Worm (Caenorhabditis elegans): ENCODE measurements around the gene exh-1.
A peak's percentile ranks its signal among the peaks of the same experiment; 100 is the strongest.

The exh-1 gene

DNA sequence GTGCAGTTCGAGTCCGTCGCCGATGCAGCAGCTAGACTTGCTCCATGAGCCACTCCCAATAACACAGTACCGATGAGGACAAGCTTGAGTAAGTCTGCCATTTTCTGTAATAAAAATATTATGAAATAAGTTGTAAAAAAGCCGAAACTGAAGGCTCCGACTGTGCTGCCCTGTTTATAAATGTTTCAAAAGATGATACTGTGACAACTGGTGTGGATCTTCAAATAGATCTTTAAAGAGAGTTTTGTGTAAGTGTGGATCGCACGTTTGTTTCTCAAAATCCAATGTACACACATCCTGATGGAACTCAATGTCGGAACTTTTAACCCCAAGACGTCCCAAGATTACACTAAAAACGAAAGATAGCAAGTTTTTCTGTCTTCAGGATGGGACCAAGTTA is 11.8 kb downstream of the exh-1 start, which contains the start of gene C36C5.15:
Gene C36C5.15 (minus strand): TSS at position 101 of the 400 bp plus-strand sequence.
- TF ChIP-seq mxl-3 (GFP tag; optimal IDR thresholded peaks at IDR 0.05): no peak
- no peak for TF ChIP-seq saeg-2 (GFP tag; IDR thresholded peaks at IDR 0.05)
- no peak for TF ChIP-seq mdl-1 (tag; optimal IDR thresholded peaks at IDR 0.05)
- TF ChIP-seq F10B5.3 (tag; optimal IDR thresholded peaks at IDR 0.05): no peak
- TF ChIP-seq skn-1 (tag; optimal IDR thresholded peaks at IDR 0.05): no peak
- TF ChIP-seq ama-1 (optimal IDR thresholded peaks at IDR 0.05): no peak
- TF ChIP-seq nhr-41 (GFP tag; IDR thresholded peaks at IDR 0.05): no peak
- TF ChIP-seq lir-3 (tag; optimal IDR thresholded peaks at IDR 0.05): no peak
- TF ChIP-seq lin-29 (GFP tag; IDR thresholded peaks at IDR 0.05): no peak
- TF ChIP-seq php-3 (GFP tag; IDR thresholded peaks at IDR 0.05): no peak

DNA sequence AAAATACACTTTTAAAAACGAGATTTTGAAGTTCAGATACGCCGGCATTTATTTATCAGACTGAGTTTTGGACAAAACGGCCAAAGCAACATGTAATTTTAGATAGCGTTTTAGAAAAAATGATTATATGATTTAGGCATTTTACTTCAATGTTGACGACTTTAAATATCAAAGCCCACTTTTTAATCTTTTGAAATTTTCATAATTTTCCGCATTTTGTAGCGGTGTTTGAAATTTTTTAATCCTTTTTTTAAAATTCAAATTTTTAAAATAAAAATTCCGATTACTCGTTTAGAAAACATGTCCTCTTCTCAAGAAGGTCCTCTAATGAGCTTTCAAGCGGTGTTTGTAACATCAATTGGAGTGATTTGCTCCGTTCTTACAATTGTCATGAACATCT is 13.0 kb downstream of the exh-1 start, which contains the start of gene srbc-6:
Gene srbc-6 (plus strand): TSS at position 301 of the 400 bp plus-strand sequence.
- TF ChIP-seq dmd-9 (GFP tag; IDR thresholded peaks at IDR 0.05) (no peak), lin-15B (tag; optimal IDR thresholded peaks at IDR 0.05) (no peak), nhr-41 (GFP tag; IDR thresholded peaks at IDR 0.05) (no peak), R02D3.7 (tag; optimal IDR thresholded peaks at IDR 0.05) (no peak), zag-1 (tag; optimal IDR thresholded peaks at IDR 0.05) (no peak), hlh-11 (tag; optimal IDR thresholded peaks at IDR 0.05) (no peak), mes-2 (tag; optimal IDR thresholded peaks at IDR 0.05; ENCODE audit: poor library complexity, severe bottlenecking) (no peak), madf-5 (GFP tag; IDR thresholded peaks at IDR 0.05) (no peak), nhr-42 (GFP tag; IDR thresholded peaks at IDR 0.05) (no peak)

DNA sequence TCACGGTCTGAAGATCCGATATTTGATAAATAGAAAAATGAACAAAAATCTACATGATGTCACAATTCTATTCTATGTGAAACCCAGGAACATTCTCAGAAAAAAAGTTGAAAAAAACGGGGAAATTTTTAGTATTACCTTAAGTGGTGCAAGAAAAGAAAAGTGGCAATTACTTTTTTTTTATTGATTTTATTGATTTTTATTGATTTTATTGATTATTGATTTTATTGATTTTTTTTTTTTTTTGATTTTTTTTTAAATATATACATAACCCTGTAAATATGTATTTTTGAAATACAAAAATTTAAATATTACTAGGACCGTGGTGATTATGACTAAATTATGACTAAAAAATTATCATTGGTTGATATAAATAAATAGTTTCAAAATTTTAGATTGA is 14.7 kb downstream of the exh-1 start:
- TF ChIP-seq ceh-28 (tag; optimal IDR thresholded peaks at IDR 0.05) (peak; percentile 86), Y5F2A.4 (GFP tag; optimal IDR thresholded peaks at IDR 0.05) (no peak)

DNA sequence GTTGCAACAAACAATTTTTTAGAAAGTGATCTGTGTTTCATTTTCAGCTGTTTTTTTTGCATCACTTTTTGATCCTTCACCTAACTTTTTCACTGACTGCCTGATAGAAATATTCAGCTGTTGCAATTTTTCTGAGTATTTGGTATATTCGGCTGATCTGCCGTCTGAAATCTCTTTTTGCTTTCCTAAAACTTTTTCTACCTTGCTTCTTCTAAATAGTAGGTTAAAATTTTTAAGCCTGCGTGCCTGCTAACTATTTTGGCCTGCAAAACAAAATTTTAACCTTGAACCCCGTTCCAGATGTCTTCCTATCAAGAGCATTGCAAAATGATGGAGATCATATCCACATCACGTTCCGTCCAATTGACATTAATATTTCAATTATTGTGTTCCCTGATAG is 19.3 kb downstream of the exh-1 start, which contains the start of gene srab-8:
Gene srab-8 (plus strand): TSS at position 301 of the 400 bp plus-strand sequence.
- TF ChIP-seq lin-39 (tag; optimal IDR thresholded peaks at IDR 0.05): no peak
- TF ChIP-seq zip-2 (tag; optimal IDR thresholded peaks at IDR 0.05): no peak
- TF ChIP-seq arid-1 (GFP tag; conservative IDR thresholded peaks at IDR 0.05): no peak
- no peak for TF ChIP-seq set-16 (GFP tag; IDR thresholded peaks at IDR 0.05)
- no peak for TF ChIP-seq nhr-77 (tag; optimal IDR thresholded peaks at IDR 0.05)

DNA sequence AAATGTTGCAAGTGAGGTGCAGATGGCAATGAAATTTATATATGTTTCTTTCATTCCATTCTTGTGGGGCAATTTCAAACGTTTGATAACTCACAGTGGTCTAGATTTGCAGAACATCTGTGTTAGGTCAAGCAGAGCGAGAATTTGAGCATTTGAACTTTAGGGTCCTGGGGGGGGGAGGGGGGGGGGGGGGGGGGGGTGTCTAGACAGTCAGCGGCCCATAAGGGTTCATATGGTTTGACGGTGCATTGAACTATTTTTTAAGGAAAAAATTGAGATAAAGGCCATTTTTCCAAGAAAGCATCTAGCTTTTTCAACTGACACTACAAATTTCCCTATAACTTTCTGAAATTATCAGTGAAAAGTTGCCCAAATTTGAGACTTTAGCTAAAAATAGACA is 29.0 kb downstream of the exh-1 start:
- no peak for TF ChIP-seq unc-62 (GFP tag; optimal IDR thresholded peaks at IDR 0.05 in 1 of 2)
- TF ChIP-seq unc-62 (tag; optimal IDR thresholded peaks at IDR 0.05): no peak
- peak; percentile 71 for TF ChIP-seq set-16 (GFP tag; IDR thresholded peaks at IDR 0.05)
- peak; percentile 31; the same call in 1 of the 2 replicates for TF ChIP-seq pha-4 (GFP tag; IDR thresholded peaks at IDR 0.05)
- no peak for TF ChIP-seq pha-4 (tag; optimal IDR thresholded peaks at IDR 0.05)

DNA sequence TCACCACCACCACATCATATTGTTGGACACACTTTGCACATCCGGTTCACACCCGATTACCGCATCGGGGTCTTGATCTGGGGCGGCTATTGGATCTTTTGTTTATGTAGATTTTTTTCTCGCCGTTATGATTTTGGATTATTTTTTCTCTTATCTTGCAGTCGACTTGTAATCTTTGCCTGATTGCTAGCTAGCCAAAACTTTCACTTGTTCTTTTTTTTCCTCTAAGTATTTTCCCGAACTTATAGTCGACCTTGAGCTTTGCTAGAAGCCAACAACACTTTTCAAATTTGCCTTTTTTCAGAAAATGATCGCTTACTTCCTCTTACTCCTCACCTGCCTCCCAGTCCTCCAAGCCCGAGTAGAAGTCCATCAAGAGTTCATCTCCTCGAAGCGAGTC is 31.2 kb downstream of the exh-1 start, which contains the start of gene lag-2:
Gene lag-2 (plus strand): TSS at position 301 of the 400 bp plus-strand sequence.
- TF ChIP-seq unc-62 (GFP tag; optimal IDR thresholded peaks at IDR 0.05 in 1 of 2): peak in 1 of 2 experiments; percentile 83
- no peak for TF ChIP-seq unc-62 (tag; optimal IDR thresholded peaks at IDR 0.05)
- TF ChIP-seq nhr-41 (GFP tag; IDR thresholded peaks at IDR 0.05): no peak

DNA sequence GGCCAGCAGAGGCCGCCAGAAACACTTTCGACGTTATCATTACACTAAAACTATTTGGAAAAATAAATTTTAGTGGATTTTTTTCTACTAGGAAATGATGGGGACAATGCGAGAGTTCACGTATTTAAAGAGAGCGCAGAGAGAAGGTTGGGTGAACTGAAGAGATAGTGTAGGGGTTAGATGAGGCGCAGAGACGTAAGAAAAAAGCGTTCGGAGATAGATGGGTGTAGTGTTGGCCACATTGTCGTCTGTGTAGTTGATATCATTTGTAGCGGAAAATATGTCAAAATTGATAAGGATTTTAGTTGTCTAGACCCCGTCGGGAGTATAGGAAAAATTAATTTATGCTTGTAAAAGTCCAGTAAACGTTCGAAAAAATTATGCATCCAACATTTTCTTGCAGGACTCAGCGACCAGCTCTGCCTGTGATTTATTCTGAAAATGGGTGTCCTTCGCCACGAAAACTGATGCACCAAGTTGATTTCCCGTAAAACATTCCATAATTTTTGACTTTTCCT is 36.3 kb downstream of the exh-1 start, which contains the start of the genes Y73C8B.3 and Y73C8B.9:
Gene Y73C8B.3 (minus strand): TSS at position 147 of the 518 bp plus-strand sequence.
Gene Y73C8B.9 (plus strand): TSS at position 468 of the 518 bp plus-strand sequence.
- TF ChIP-seq ZK337.2 (GFP tag; IDR thresholded peaks at IDR 0.05) (no peak), ztf-7 (tag; optimal IDR thresholded peaks at IDR 0.05) (no peak), R02D3.7 (tag; optimal IDR thresholded peaks at IDR 0.05) (no peak), fkh-10 (GFP tag; optimal IDR thresholded peaks at IDR 0.05) (no peak), zfp-3 (GFP tag; conservative IDR thresholded peaks at IDR 0.05) (no peak), lin-29 (GFP tag; IDR thresholded peaks at IDR 0.05) (no peak), php-3 (GFP tag; IDR thresholded peaks at IDR 0.05) (0 out of 2 replicates have a peak, but pooled peaks have one; percentile 14), lin-1 (GFP tag; IDR thresholded peaks at IDR 0.05) (peak; percentile 55; the same call in 1 of the 2 replicates), ctbp-1 (GFP tag; IDR thresholded peaks at IDR 0.05) (no peak), F49E8.2 (tag; optimal IDR thresholded peaks at IDR 0.05; ENCODE audit: borderline replicate concordance) (no peak), tag-97 (GFP tag; IDR thresholded peaks at IDR 0.05) (no peak), lsy-2 (tag; optimal IDR thresholded peaks at IDR 0.05) (peak in 1 of 2 experiments; percentile 21), vab-7 (GFP tag; IDR thresholded peaks at IDR 0.05) (no peak), zag-1 (tag; optimal IDR thresholded peaks at IDR 0.05) (no peak), zfp-2 (tag; optimal IDR thresholded peaks at IDR 0.05) (no peak)
